Worm (Caenorhabditis elegans) whole organism, L4 larva: ENCODE results near the gene hira-1.
A peak's percentile ranks its signal among the peaks of the same experiment; 100 is the strongest.

Experiments used
- D1046.2 ChIP-seq: fragments of 200-800 bp; sonication (Bioruptor generic); IDR thresholded peaks from 2 replicates; pipeline ENCODE4 v1.3.6; 2022; ENCODE audit warnings: missing genetic modification characterization, missing compliant biosample characterization
- F10B5.3 ChIP-seq: sonication (generic microtip); optimal IDR thresholded peaks from 2 replicates; lab custom pipeline; 2016; ENCODE audit warnings: mild to moderate bottlenecking, missing genetic modification characterization, missing compliant biosample characterization
- F37D6.2 ChIP-seq: sonication (generic microtip); optimal IDR thresholded peaks from 2 replicates; lab custom pipeline; 2016; ENCODE audit warnings: mild to moderate bottlenecking, missing genetic modification characterization, missing compliant biosample characterization
- F44E2.7 ChIP-seq: fragments of 200-800 bp; sonication (Bioruptor generic); IDR thresholded peaks from 2 replicates; pipeline ENCODE4 v2.1.2; 2022; ENCODE audit warnings: missing genetic modification characterization, missing compliant biosample characterization
- T20F7.1 ChIP-seq: fragments of 200-800 bp; sonication (Bioruptor generic); optimal IDR thresholded peaks from 2 replicates; lab custom pipeline; 2018; ENCODE audit warnings: mild to moderate bottlenecking, missing genetic modification characterization, missing compliant biosample characterization
- Y48G9A.11 ChIP-seq: fragments of 200-800 bp; sonication (Bioruptor generic); IDR thresholded peaks from 2 replicates; pipeline ENCODE4 v1.3.6; 2022; ENCODE audit warnings: missing genetic modification reagents, missing genetic modification characterization, missing compliant biosample characterization
- Y5F2A.4 ChIP-seq: fragments of 200-800 bp; sonication (Bioruptor generic); optimal IDR thresholded peaks from 2 replicates; lab custom pipeline; 2018; ENCODE audit warnings: mild to moderate bottlenecking, missing genetic modification characterization, missing compliant biosample characterization
- ZK337.2 ChIP-seq: fragments of 200-800 bp; sonication (Bioruptor generic); IDR thresholded peaks from 2 replicates; pipeline ENCODE4 v1.3.6; 2022; ENCODE audit warnings: missing genetic modification reagents, missing genetic modification characterization, missing compliant biosample characterization
- ZK546.5 ChIP-seq, 2 experiments: sonication (generic microtip); optimal IDR thresholded peaks; 2 replicates each; lab custom pipeline; 2017; ENCODE audit warnings: missing biosample characterization in 2 of 2, missing genetic modification characterization in 2 of 2
- aha-1 ChIP-seq: fragments of 150-350 bp; peaks from one replicate; lab custom pipeline; 2014; ENCODE audit warnings: missing biosample characterization, missing genetic modification characterization
- aly-2 ChIP-seq: sonication (generic microtip); optimal IDR thresholded peaks from 2 replicates; lab custom pipeline; 2018; ENCODE audit warnings: missing biosample characterization, missing genetic modification characterization
- ama-1 ChIP-seq: fragments of 150-350 bp; optimal IDR thresholded peaks from 2 replicates; lab custom pipeline; 2014; ENCODE audit warnings: inconsistent platforms, mixed read lengths
- arid-1 ChIP-seq: fragments of 200-800 bp; sonication (Bioruptor generic); conservative IDR thresholded peaks from 2 replicates; pipeline ENCODE4 v1.3.6; 2022; ENCODE audit warnings: missing genetic modification reagents, missing genetic modification characterization, missing compliant biosample characterization
- ceh-44 ChIP-seq: fragments of 200-800 bp; sonication (Bioruptor generic); IDR thresholded peaks from 2 replicates; pipeline ENCODE4 v1.3.6; 2022; ENCODE audit warnings: missing genetic modification reagents, missing genetic modification characterization, missing compliant biosample characterization
- ceh-82 ChIP-seq: sonication (generic microtip); optimal IDR thresholded peaks from 2 replicates; lab custom pipeline; 2017; ENCODE audit warnings: missing biosample characterization, missing genetic modification characterization
- ces-1 ChIP-seq: fragments of 150-350 bp; sonication (generic microtip); optimal IDR thresholded peaks from 4 replicates; lab custom pipeline; 2014; ENCODE audit warnings: missing biosample characterization, missing genetic modification reagents, missing genetic modification characterization
- cey-2 ChIP-seq: sonication (generic microtip); optimal IDR thresholded peaks from 3 replicates; lab custom pipeline; 2017; ENCODE audit warnings: missing genetic modification characterization, mild to moderate bottlenecking, missing compliant biosample characterization, antibody characterized with exemption, borderline replicate concordance; ENCODE audit not compliant: insufficient read depth
- dmd-8 ChIP-seq: fragments of 200-800 bp; sonication (Bioruptor generic); IDR thresholded peaks from 2 replicates; pipeline ENCODE4 v1.3.6; 2022; ENCODE audit warnings: missing genetic modification characterization, missing compliant biosample characterization
- dmd-9 ChIP-seq: fragments of 200-800 bp; sonication (Bioruptor generic); IDR thresholded peaks from 2 replicates; pipeline ENCODE4 v1.3.6; 2022; ENCODE audit warnings: missing genetic modification reagents, missing genetic modification characterization, missing compliant biosample characterization
- dpl-1 ChIP-seq: fragments of 150-350 bp; optimal IDR thresholded peaks from 2 replicates; lab custom pipeline; 2014; ENCODE audit warnings: missing biosample characterization, missing genetic modification reagents, missing genetic modification characterization
- duxl-1 ChIP-seq: sonication (generic microtip); optimal IDR thresholded peaks from 2 replicates; lab custom pipeline; 2016; ENCODE audit warnings: mild to moderate bottlenecking, missing genetic modification characterization, moderate library complexity, missing compliant biosample characterization; ENCODE audit not compliant: poor library complexity
- dve-1 ChIP-seq: sonication (generic microtip); optimal IDR thresholded peaks from 2 replicates; lab custom pipeline; 2017; ENCODE audit warnings: antibody characterized with exemption, mild to moderate bottlenecking, missing genetic modification characterization, missing compliant biosample characterization; ENCODE audit not compliant: insufficient read depth
- fkh-10 ChIP-seq: fragments of 150-350 bp; optimal IDR thresholded peaks from 2 replicates; lab custom pipeline; 2014; ENCODE audit warnings: missing biosample characterization, missing genetic modification reagents, missing genetic modification characterization
- gei-8 ChIP-seq: fragments of 200-800 bp; sonication (Bioruptor generic); optimal IDR thresholded peaks from 2 replicates; lab custom pipeline; 2018; ENCODE audit warnings: mild to moderate bottlenecking, missing genetic modification characterization, missing compliant biosample characterization
- jun-1 ChIP-seq: fragments of 150-350 bp; optimal IDR thresholded peaks from 2 replicates; lab custom pipeline; 2014; ENCODE audit warnings: missing biosample characterization, missing genetic modification reagents, missing genetic modification characterization
- lin-1 ChIP-seq: fragments of 200-800 bp; sonication (Bioruptor generic); IDR thresholded peaks from 2 replicates; pipeline ENCODE4 v1.3.6; 2022; ENCODE audit warnings: missing genetic modification reagents, missing genetic modification characterization, missing compliant biosample characterization
- lin-29 ChIP-seq: fragments of 200-800 bp; sonication (Bioruptor generic); IDR thresholded peaks from 2 replicates; pipeline ENCODE4 v1.3.6; 2022; ENCODE audit warnings: missing genetic modification reagents, missing genetic modification characterization, missing compliant biosample characterization
- lin-38 ChIP-seq: fragments of 200-800 bp; sonication (Bioruptor generic); IDR thresholded peaks from 2 replicates; pipeline ENCODE4 v1.3.6; 2022; ENCODE audit warnings: missing genetic modification reagents, missing genetic modification characterization, missing compliant biosample characterization
- lir-3 ChIP-seq: sonication (generic microtip); optimal IDR thresholded peaks from 2 replicates; lab custom pipeline; 2016; ENCODE audit warnings: mild to moderate bottlenecking, missing genetic modification characterization, missing compliant biosample characterization
- madf-9 ChIP-seq: fragments of 200-800 bp; sonication (Bioruptor generic); conservative IDR thresholded peaks from 2 replicates; pipeline ENCODE4 v1.3.6; 2022; ENCODE audit warnings: missing genetic modification reagents, missing genetic modification characterization, missing compliant biosample characterization
- mdl-1 ChIP-seq, 2 experiments: fragments of 150-350 bp in 1 of 2; sonication (generic microtip) in 1 of 2; optimal IDR thresholded peaks; 2 replicates each; lab custom pipeline; 2014 to 2017; ENCODE audit warnings: missing biosample characterization in 2 of 2, missing genetic modification characterization in 2 of 2
- mep-1 ChIP-seq: fragments of 150-350 bp; sonication (generic microtip); optimal IDR thresholded peaks from 3 replicates; lab custom pipeline; 2014; ENCODE audit warnings: missing biosample characterization, missing genetic modification characterization
- mes-2 ChIP-seq: sonication (generic microtip); optimal IDR thresholded peaks from 2 replicates; lab custom pipeline; 2016; ENCODE audit warnings: missing genotype, mild to moderate bottlenecking, missing genetic modification characterization, missing compliant biosample characterization; ENCODE audit not compliant: poor library complexity, severe bottlenecking
- nhr-10 ChIP-seq: fragments of 150-350 bp; optimal IDR thresholded peaks from 2 replicates; lab custom pipeline; 2014; ENCODE audit warnings: missing biosample characterization, missing genetic modification characterization
- nhr-111 ChIP-seq: fragments of 200-800 bp; sonication (Bioruptor generic); optimal IDR thresholded peaks from 2 replicates; lab custom pipeline; 2018; ENCODE audit warnings: mild to moderate bottlenecking, missing genetic modification characterization, missing compliant biosample characterization
- nhr-25 ChIP-seq: sonication (generic microtip); optimal IDR thresholded peaks from 2 replicates; lab custom pipeline; 2017; ENCODE audit warnings: missing genetic modification characterization, mild to moderate bottlenecking, missing compliant biosample characterization, antibody characterized with exemption, moderate library complexity, borderline replicate concordance; ENCODE audit not compliant: insufficient read depth
- nhr-41 ChIP-seq: fragments of 200-800 bp; sonication (Bioruptor generic); IDR thresholded peaks from 2 replicates; pipeline ENCODE4 v1.3.6; 2022; ENCODE audit warnings: missing genetic modification reagents, missing genetic modification characterization, missing compliant biosample characterization
- nhr-42 ChIP-seq: fragments of 200-800 bp; sonication (Bioruptor generic); IDR thresholded peaks from 2 replicates; pipeline ENCODE4 v1.3.6; 2022; ENCODE audit warnings: missing genetic modification characterization, missing compliant biosample characterization
- nhr-6 ChIP-seq: fragments of 150-350 bp; optimal IDR thresholded peaks from 2 replicates; lab custom pipeline; 2014; ENCODE audit warnings: missing biosample characterization, missing genetic modification characterization
- nhr-77 ChIP-seq: fragments of 150-350 bp; optimal IDR thresholded peaks from 2 replicates; lab custom pipeline; 2014; ENCODE audit warnings: missing biosample characterization, missing genetic modification characterization
- php-3 ChIP-seq: fragments of 200-800 bp; sonication (Bioruptor generic); IDR thresholded peaks from 2 replicates; pipeline ENCODE4 v1.3.6; 2022; ENCODE audit warnings: missing genetic modification reagents, missing genetic modification characterization, missing compliant biosample characterization
- pqm-1 ChIP-seq: sonication (generic microtip); optimal IDR thresholded peaks from 2 replicates; lab custom pipeline; 2017; ENCODE audit warnings: missing biosample characterization, missing genetic modification characterization
- saeg-2 ChIP-seq: fragments of 200-800 bp; sonication (Bioruptor generic); IDR thresholded peaks from 2 replicates; pipeline ENCODE4 v1.3.6; 2022; ENCODE audit warnings: missing genetic modification reagents, missing genetic modification characterization, missing compliant biosample characterization
- sdz-12 ChIP-seq: fragments of 200-800 bp; sonication (Bioruptor generic); optimal IDR thresholded peaks from 2 replicates; lab custom pipeline; 2018; ENCODE audit warnings: mild to moderate bottlenecking, missing genetic modification characterization, missing compliant biosample characterization
- tag-97 ChIP-seq: fragments of 200-800 bp; sonication (Bioruptor generic); IDR thresholded peaks from 2 replicates; pipeline ENCODE4 v1.3.6; 2022; ENCODE audit warnings: missing genetic modification characterization, missing compliant biosample characterization
- unc-62 ChIP-seq, 3 experiments: fragments of 150-350 bp in 1 of 3; sonication (generic microtip); optimal IDR thresholded peaks in 2 of 3; peaks in 1 of 3; 1 replicate in 1 of 3; 2 replicates in 2 of 3; lab custom pipeline; 2014 to 2017; ENCODE audit warnings: missing biosample characterization in 3 of 3, missing genetic modification characterization in 3 of 3, missing genetic modification reagents in 3 of 3, missing genotype in 1 of 3
- vab-7 ChIP-seq: fragments of 200-800 bp; sonication (Bioruptor generic); IDR thresholded peaks from 2 replicates; pipeline ENCODE4 v1.3.6; 2022; ENCODE audit warnings: missing genetic modification reagents, missing genetic modification characterization, missing compliant biosample characterization
- zag-1 ChIP-seq: fragments of 150-350 bp; optimal IDR thresholded peaks from 2 replicates; lab custom pipeline; 2014; ENCODE audit warnings: missing biosample characterization, missing genetic modification characterization
- zfp-2 ChIP-seq: sonication (generic microtip); optimal IDR thresholded peaks from 2 replicates; lab custom pipeline; 2016; ENCODE audit warnings: mild to moderate bottlenecking, missing genetic modification characterization, missing compliant biosample characterization
- zip-11 ChIP-seq: fragments of 200-800 bp; sonication (Bioruptor generic); IDR thresholded peaks from 2 replicates; pipeline ENCODE4 v1.3.6; 2022; ENCODE audit warnings: missing genetic modification characterization, missing compliant biosample characterization
- ztf-7 ChIP-seq: fragments of 150-350 bp; optimal IDR thresholded peaks from 2 replicates; lab custom pipeline; 2014; ENCODE audit warnings: missing biosample characterization, missing genetic modification characterization

Gene hira-1

ce11 chrIII:5190671-5191174, at the start of gene hira-1:
Gene hira-1 (plus strand): TSS chrIII:5191124.
- TF ChIP-seq tag-97 (GFP tag; lab: Robert Waterston, UW) (no peak), D1046.2 (no peak), dve-1 (tag; lab: Kevin White, UChicago) (peak; percentile 33), duxl-1 (tag; lab: Kevin White, UChicago) (no peak), Y5F2A.4 (GFP tag; lab: Kevin White, UChicago) (no peak), nhr-42 (no peak), pqm-1 (tag; lab: Kevin White, UChicago) (no peak), ceh-44 (no peak), madf-9 (GFP tag; lab: Robert Waterston, UW) (no peak), cey-2 (tag; lab: Kevin White, UChicago) (no peak), saeg-2 (GFP tag; lab: Robert Waterston, UW) (no peak), mdl-1 (tag; optimal IDR thresholded peaks at IDR 0.05; lab: Kevin White, UChicago) (no peak), dmd-8 (GFP tag; lab: Robert Waterston, UW) (no peak), sdz-12 (GFP tag; lab: Kevin White, UChicago) (no peak), mep-1 (tag; lab: Kevin White, UChicago) (peak; percentile 28), ztf-7 (tag; lab: Kevin White, UChicago) (peak; percentile 9), aha-1 (tag; lab: Kevin White, UChicago) (no peak), F44E2.7 (no peak), lir-3 (no peak), ZK546.5 (tag; optimal IDR thresholded peaks at IDR 0.05; lab: Kevin White, UChicago) (no peak), zag-1 (tag; lab: Kevin White, UChicago) (no peak), nhr-25 (no peak), ceh-82 (tag; lab: Kevin White, UChicago) (no peak), ama-1 (lab: Kevin White, UChicago) (no peak), php-3 (no peak), nhr-6 (tag; lab: Kevin White, UChicago) (no peak), jun-1 (tag; lab: Kevin White, UChicago) (no peak), ces-1 (peak; percentile 6), mes-2 (tag; lab: Kevin White, UChicago) (peak; percentile 63), nhr-111 (GFP tag; lab: Kevin White, UChicago) (no peak), vab-7 (GFP tag; lab: Robert Waterston, UW) (no peak), lin-29 (GFP tag; lab: Robert Waterston, UW) (no peak), nhr-10 (tag; lab: Kevin White, UChicago) (no peak), Y48G9A.11 (no peak), gei-8 (GFP tag; lab: Kevin White, UChicago) (no peak), zfp-2 (tag; lab: Kevin White, UChicago) (no peak), fkh-10 (GFP tag; lab: Kevin White, UChicago) (no peak), ZK337.2 (GFP tag; lab: Robert Waterston, UW) (no peak), zip-11 (GFP tag; lab: Robert Waterston, UW) (no peak), F37D6.2 (tag; lab: Kevin White, UChicago) (no peak), lin-1 (GFP tag; lab: Robert Waterston, UW) (no peak), unc-62 (GFP tag; optimal IDR thresholded peaks at IDR 0.05 in 1 of 2; lab: Kevin White, UChicago) (no peak), unc-62 (tag; optimal IDR thresholded peaks at IDR 0.05; lab: Kevin White, UChicago) (no peak), T20F7.1 (GFP tag; lab: Kevin White, UChicago) (no peak), nhr-41 (GFP tag; lab: Robert Waterston, UW) (no peak), dpl-1 (peak; percentile 77), dmd-9 (no peak), arid-1 (GFP tag; lab: Robert Waterston, UW) (no peak), aly-2 (tag; lab: Kevin White, UChicago) (no peak), nhr-77 (tag; lab: Kevin White, UChicago) (no peak), F10B5.3 (tag; lab: Kevin White, UChicago) (no peak), lin-38 (peak; percentile 75)
